Comparison of ENCODE assay signal across 2 worm cellular contexts in genomic region chrX:12164943-12165342, ce11.
TF ChIP-seq lines count a peak whose summit lies in the region.

No protein-coding gene starts in this region.

TF ChIP-seq in whole organism, L1 larva, 84 proteins besides CTCF, POLR2A, EP300 and RAD21:
- no peak for TF ChIP-seq isw-1 (GFP tag; IDR thresholded peaks at IDR 0.05; lab: Robert Waterston, UW)
- TF ChIP-seq dsc-1 (tag; optimal IDR thresholded peaks at IDR 0.05; lab: Kevin White, UChicago), result peak; percentile 30

TF ChIP-seq in whole organism, L3 larva, 47 proteins besides CTCF, POLR2A, EP300 and RAD21:
- peak; percentile 21 for TF ChIP-seq egl-5 (tag; optimal IDR thresholded peaks at IDR 0.05; lab: Kevin White, UChicago)
- TF ChIP-seq nhr-12 (tag; optimal IDR thresholded peaks at IDR 0.05; lab: Kevin White, UChicago), result no peak
- peak; percentile 80 for TF ChIP-seq elt-1 (tag; optimal IDR thresholded peaks at IDR 0.05; lab: Kevin White, UChicago)
